Worm (Caenorhabditis elegans) whole organism, L4 larva: Measurements from ENCODE around the gene mig-39.

Source experiments
- F49E8.2 ChIP-seq: sonication (generic microtip); optimal IDR thresholded peaks from 2 replicates; lab custom pipeline; 2016; ENCODE audit warnings: missing compliant biosample characterization, mild to moderate bottlenecking, missing genetic modification characterization, borderline replicate concordance
- T20F7.1 ChIP-seq: fragments of 200-800 bp; sonication (Bioruptor generic); optimal IDR thresholded peaks from 2 replicates; lab custom pipeline; 2018; ENCODE audit warnings: mild to moderate bottlenecking, missing genetic modification characterization, missing compliant biosample characterization
- Y105C5A.15 ChIP-seq: fragments of 200-800 bp; sonication (Bioruptor generic); IDR thresholded peaks from 2 replicates; pipeline ENCODE4 v1.3.6; 2022; ENCODE audit warnings: missing genetic modification characterization, missing compliant biosample characterization
- Y48G9A.11 ChIP-seq: fragments of 200-800 bp; sonication (Bioruptor generic); IDR thresholded peaks from 2 replicates; pipeline ENCODE4 v1.3.6; 2022; ENCODE audit warnings: missing genetic modification reagents, missing genetic modification characterization, missing compliant biosample characterization
- ZK337.2 ChIP-seq: fragments of 200-800 bp; sonication (Bioruptor generic); IDR thresholded peaks from 2 replicates; pipeline ENCODE4 v1.3.6; 2022; ENCODE audit warnings: missing genetic modification reagents, missing genetic modification characterization, missing compliant biosample characterization
- aha-1 ChIP-seq: fragments of 150-350 bp; peaks from one replicate; lab custom pipeline; 2014; ENCODE audit warnings: missing biosample characterization, missing genetic modification characterization
- ama-1 ChIP-seq: fragments of 150-350 bp; optimal IDR thresholded peaks from 2 replicates; lab custom pipeline; 2014; ENCODE audit warnings: inconsistent platforms, mixed read lengths
- attf-4 ChIP-seq: sonication (generic microtip); optimal IDR thresholded peaks from 3 replicates; lab custom pipeline; 2017; ENCODE audit warnings: missing biosample characterization, missing genetic modification characterization
- ceh-32 ChIP-seq: sonication (generic microtip); optimal IDR thresholded peaks from 2 replicates; lab custom pipeline; 2016; ENCODE audit warnings: mild to moderate bottlenecking, missing genetic modification characterization, missing compliant biosample characterization; ENCODE audit not compliant: poor library complexity
- ceh-44 ChIP-seq: fragments of 200-800 bp; sonication (Bioruptor generic); IDR thresholded peaks from 2 replicates; pipeline ENCODE4 v1.3.6; 2022; ENCODE audit warnings: missing genetic modification reagents, missing genetic modification characterization, missing compliant biosample characterization
- ceh-82 ChIP-seq: sonication (generic microtip); optimal IDR thresholded peaks from 2 replicates; lab custom pipeline; 2017; ENCODE audit warnings: missing biosample characterization, missing genetic modification characterization
- ces-1 ChIP-seq: fragments of 150-350 bp; sonication (generic microtip); optimal IDR thresholded peaks from 4 replicates; lab custom pipeline; 2014; ENCODE audit warnings: missing biosample characterization, missing genetic modification reagents, missing genetic modification characterization
- cey-2 ChIP-seq: sonication (generic microtip); optimal IDR thresholded peaks from 3 replicates; lab custom pipeline; 2017; ENCODE audit warnings: missing genetic modification characterization, mild to moderate bottlenecking, missing compliant biosample characterization, antibody characterized with exemption, borderline replicate concordance; ENCODE audit not compliant: insufficient read depth
- ctbp-1 ChIP-seq: fragments of 200-800 bp; sonication (Bioruptor generic); IDR thresholded peaks from 2 replicates; pipeline ENCODE4 v1.3.6; 2022; ENCODE audit warnings: missing genetic modification reagents, missing genetic modification characterization, missing compliant biosample characterization
- daf-12 ChIP-seq: fragments of 150-350 bp; optimal IDR thresholded peaks from 2 replicates; lab custom pipeline; 2014; ENCODE audit warnings: missing biosample characterization, missing genetic modification reagents, missing genetic modification characterization
- daf-16 ChIP-seq, 3 experiments: sonication (generic microtip); optimal IDR thresholded peaks; 2 replicates each; lab custom pipeline; 2016 to 2017; ENCODE audit warnings: missing genetic modification characterization in 3 of 3, missing genetic modification reagents in 3 of 3, mild to moderate bottlenecking in 2 of 3, missing compliant biosample characterization in 2 of 3, missing biosample characterization in 1 of 3, moderate library complexity in 1 of 3
- dmd-6 ChIP-seq: fragments of 200-800 bp; sonication (Bioruptor generic); IDR thresholded peaks from 2 replicates; pipeline ENCODE4 v1.3.6; 2022; ENCODE audit warnings: missing genetic modification reagents, missing genetic modification characterization, missing compliant biosample characterization
- dmd-8 ChIP-seq: fragments of 200-800 bp; sonication (Bioruptor generic); IDR thresholded peaks from 2 replicates; pipeline ENCODE4 v1.3.6; 2022; ENCODE audit warnings: missing genetic modification characterization, missing compliant biosample characterization
- dpl-1 ChIP-seq: fragments of 150-350 bp; optimal IDR thresholded peaks from 2 replicates; lab custom pipeline; 2014; ENCODE audit warnings: missing biosample characterization, missing genetic modification reagents, missing genetic modification characterization
- egl-43 ChIP-seq: fragments of 200-800 bp; sonication (Bioruptor generic); IDR thresholded peaks from 2 replicates; pipeline ENCODE4 v1.3.6; 2022; ENCODE audit warnings: missing genetic modification reagents, missing genetic modification characterization, missing compliant biosample characterization
- fkh-10 ChIP-seq: fragments of 150-350 bp; optimal IDR thresholded peaks from 2 replicates; lab custom pipeline; 2014; ENCODE audit warnings: missing biosample characterization, missing genetic modification reagents, missing genetic modification characterization
- fos-1 ChIP-seq: fragments of 150-350 bp; optimal IDR thresholded peaks from 2 replicates; lab custom pipeline; 2014; ENCODE audit warnings: missing biosample characterization, missing genetic modification characterization
- hmg-1.1 ChIP-seq: fragments of 200-800 bp; sonication (Bioruptor generic); IDR thresholded peaks from 2 replicates; pipeline ENCODE4 v1.3.6; 2022; ENCODE audit warnings: missing genetic modification reagents, missing genetic modification characterization, missing compliant biosample characterization
- jun-1 ChIP-seq: fragments of 150-350 bp; optimal IDR thresholded peaks from 2 replicates; lab custom pipeline; 2014; ENCODE audit warnings: missing biosample characterization, missing genetic modification reagents, missing genetic modification characterization
- lin-29 ChIP-seq: fragments of 200-800 bp; sonication (Bioruptor generic); IDR thresholded peaks from 2 replicates; pipeline ENCODE4 v1.3.6; 2022; ENCODE audit warnings: missing genetic modification reagents, missing genetic modification characterization, missing compliant biosample characterization
- lir-3 ChIP-seq: sonication (generic microtip); optimal IDR thresholded peaks from 2 replicates; lab custom pipeline; 2016; ENCODE audit warnings: mild to moderate bottlenecking, missing genetic modification characterization, missing compliant biosample characterization
- mdl-1 ChIP-seq, 2 experiments: fragments of 150-350 bp in 1 of 2; sonication (generic microtip) in 1 of 2; optimal IDR thresholded peaks; 2 replicates each; lab custom pipeline; 2014 to 2017; ENCODE audit warnings: missing biosample characterization in 2 of 2, missing genetic modification characterization in 2 of 2
- mes-2 ChIP-seq: sonication (generic microtip); optimal IDR thresholded peaks from 2 replicates; lab custom pipeline; 2016; ENCODE audit warnings: missing genotype, mild to moderate bottlenecking, missing genetic modification characterization, missing compliant biosample characterization; ENCODE audit not compliant: poor library complexity, severe bottlenecking
- mxl-2 ChIP-seq: fragments of 200-800 bp; sonication (Bioruptor generic); conservative IDR thresholded peaks from 2 replicates; pipeline ENCODE4 v1.3.6; 2022; ENCODE audit warnings: missing genetic modification reagents, missing genetic modification characterization, missing compliant biosample characterization
- nhr-102 ChIP-seq: sonication (generic microtip); optimal IDR thresholded peaks from 2 replicates; lab custom pipeline; 2016; ENCODE audit warnings: mild to moderate bottlenecking, missing genetic modification characterization, moderate library complexity, missing compliant biosample characterization
- nhr-25 ChIP-seq: sonication (generic microtip); optimal IDR thresholded peaks from 2 replicates; lab custom pipeline; 2017; ENCODE audit warnings: missing genetic modification characterization, mild to moderate bottlenecking, missing compliant biosample characterization, antibody characterized with exemption, moderate library complexity, borderline replicate concordance; ENCODE audit not compliant: insufficient read depth
- nhr-42 ChIP-seq: fragments of 200-800 bp; sonication (Bioruptor generic); IDR thresholded peaks from 2 replicates; pipeline ENCODE4 v1.3.6; 2022; ENCODE audit warnings: missing genetic modification characterization, missing compliant biosample characterization
- nhr-48 ChIP-seq: sonication (generic microtip); optimal IDR thresholded peaks from 2 replicates; lab custom pipeline; 2016; ENCODE audit warnings: mild to moderate bottlenecking, missing genetic modification characterization, missing compliant biosample characterization
- pha-4 ChIP-seq, 2 experiments: fragments of 150-350 bp in 1 of 2; fragments of 200-800 bp in 1 of 2; sonication (Bioruptor generic) in 1 of 2; IDR thresholded peaks in 1 of 2; optimal IDR thresholded peaks in 1 of 2; 2 replicates each; pipeline versions ENCODE4 v1.3.6 to Lab custom; 2014 to 2022; ENCODE audit warnings: missing genetic modification characterization in 2 of 2, missing genetic modification reagents in 2 of 2, missing biosample characterization in 1 of 2, missing compliant biosample characterization in 1 of 2
- php-3 ChIP-seq: fragments of 200-800 bp; sonication (Bioruptor generic); IDR thresholded peaks from 2 replicates; pipeline ENCODE4 v1.3.6; 2022; ENCODE audit warnings: missing genetic modification reagents, missing genetic modification characterization, missing compliant biosample characterization
- saeg-2 ChIP-seq: fragments of 200-800 bp; sonication (Bioruptor generic); IDR thresholded peaks from 2 replicates; pipeline ENCODE4 v1.3.6; 2022; ENCODE audit warnings: missing genetic modification reagents, missing genetic modification characterization, missing compliant biosample characterization
- sdz-12 ChIP-seq: fragments of 200-800 bp; sonication (Bioruptor generic); optimal IDR thresholded peaks from 2 replicates; lab custom pipeline; 2018; ENCODE audit warnings: mild to moderate bottlenecking, missing genetic modification characterization, missing compliant biosample characterization
- set-16 ChIP-seq: fragments of 200-800 bp; sonication (Bioruptor generic); IDR thresholded peaks from 2 replicates; pipeline ENCODE4 v1.3.6; 2022; ENCODE audit warnings: missing genetic modification reagents, missing genetic modification characterization, missing compliant biosample characterization
- skn-1 ChIP-seq: fragments of 150-350 bp; optimal IDR thresholded peaks from 2 replicates; lab custom pipeline; 2014; ENCODE audit warnings: missing biosample characterization, missing genetic modification characterization
- snpc-1.2 ChIP-seq: fragments of 200-800 bp; sonication (Bioruptor generic); IDR thresholded peaks from 2 replicates; pipeline ENCODE4 v1.3.6; 2022; ENCODE audit warnings: missing genetic modification reagents, missing genetic modification characterization, missing compliant biosample characterization
- tra-1 ChIP-seq: fragments of 200-800 bp; sonication (Bioruptor generic); IDR thresholded peaks from 2 replicates; pipeline ENCODE4 v1.3.6; 2022; ENCODE audit warnings: missing genetic modification reagents, missing genetic modification characterization, missing compliant biosample characterization
- unc-39 ChIP-seq: sonication (generic microtip); optimal IDR thresholded peaks from 2 replicates; lab custom pipeline; 2017; ENCODE audit warnings: missing biosample characterization, missing genetic modification characterization
- zag-1 ChIP-seq: fragments of 150-350 bp; optimal IDR thresholded peaks from 2 replicates; lab custom pipeline; 2014; ENCODE audit warnings: missing biosample characterization, missing genetic modification characterization
- zfp-2 ChIP-seq: sonication (generic microtip); optimal IDR thresholded peaks from 2 replicates; lab custom pipeline; 2016; ENCODE audit warnings: mild to moderate bottlenecking, missing genetic modification characterization, missing compliant biosample characterization

Gene mig-39

ce11 chrIII:8417192-8417967 lies 49.5 kb upstream of the mig-39 start (continued):
- TF ChIP-seq tra-1 (GFP tag; lab: Robert Waterston, UW) (no peak), sdz-12 (no peak), nhr-25 (tag; lab: Kevin White, UChicago) (peak; percentile 77), snpc-1.2 (no peak), ces-1 (GFP tag; lab: Kevin White, UChicago) (peak; percentile 26), dmd-8 (no peak), egl-43 (GFP tag; lab: Robert Waterston, UW) (peak; percentile 61; the same call in 1 of the 2 replicates), fos-1 (no peak)

ce11 chrIII:8417968-8418267 lies 48.9 kb upstream of the mig-39 start, which contains the start of gene sor-1:
sor-1 (plus strand) TSS chrIII:8418168.
- TF ChIP-seq ceh-44 (GFP tag; lab: Robert Waterston, UW), result no peak
- no peak for TF ChIP-seq nhr-42 (GFP tag; lab: Robert Waterston, UW)
- TF ChIP-seq dpl-1 (GFP tag; lab: Kevin White, UChicago), result no peak
- TF ChIP-seq php-3 (GFP tag; lab: Robert Waterston, UW), result no peak
- no peak for TF ChIP-seq aha-1 (tag; lab: Kevin White, UChicago)
- TF ChIP-seq attf-4 (tag; lab: Kevin White, UChicago), result no peak
- TF ChIP-seq Y105C5A.15 (GFP tag; lab: Robert Waterston, UW), result no peak
- TF ChIP-seq zag-1 (tag; lab: Kevin White, UChicago), result no peak
- no peak for TF ChIP-seq set-16 (GFP tag; lab: Robert Waterston, UW)
- no peak for TF ChIP-seq Y48G9A.11 (GFP tag; lab: Robert Waterston, UW)
- no peak for TF ChIP-seq mes-2 (tag; lab: Kevin White, UChicago)
- TF ChIP-seq dmd-8, result no peak
- TF ChIP-seq ceh-82 (tag; lab: Kevin White, UChicago), result no peak
- no peak for TF ChIP-seq lir-3
- no peak for TF ChIP-seq unc-39
- no peak for TF ChIP-seq zfp-2 (tag; lab: Kevin White, UChicago)

- TF ChIP-seq jun-1 (tag; lab: Kevin White, UChicago), result peak; percentile 72
- no peak for TF ChIP-seq ZK337.2
- no peak for TF ChIP-seq lin-29
- peak in 1 of 2 experiments; percentile 61 for TF ChIP-seq mdl-1 (tag; optimal IDR thresholded peaks at IDR 0.05; lab: Kevin White, UChicago)
- no peak for TF ChIP-seq skn-1
- peak; percentile 68 for TF ChIP-seq dmd-6 (GFP tag; lab: Robert Waterston, UW)
- TF ChIP-seq ama-1, result no peak
- TF ChIP-seq attf-4 (tag; lab: Kevin White, UChicago), result no peak
- TF ChIP-seq hmg-1.1 (GFP tag; lab: Robert Waterston, UW), result peak; percentile 71; the same call in 1 of the 2 replicates
- peak; percentile 82 for TF ChIP-seq T20F7.1 (GFP tag; lab: Kevin White, UChicago)
- no peak for TF ChIP-seq ceh-32 (tag; lab: Kevin White, UChicago)
- TF ChIP-seq nhr-48 (tag; lab: Kevin White, UChicago), result no peak
- no peak for TF ChIP-seq ceh-44 (GFP tag; lab: Robert Waterston, UW)
- peak; percentile 58 for TF ChIP-seq pha-4 (GFP tag; IDR thresholded peaks at IDR 0.05; lab: Robert Waterston, UW)
- TF ChIP-seq pha-4 (tag; optimal IDR thresholded peaks at IDR 0.05; lab: Kevin White, UChicago), result no peak
- TF ChIP-seq unc-39, result no peak
- TF ChIP-seq fkh-10 (GFP tag; lab: Kevin White, UChicago), result no peak
- no peak for TF ChIP-seq ces-1 (GFP tag; lab: Kevin White, UChicago)
- TF ChIP-seq saeg-2 (GFP tag; lab: Robert Waterston, UW), result no peak
- no peak for TF ChIP-seq mxl-2 (GFP tag; lab: Robert Waterston, UW)
- peak; percentile 66 for TF ChIP-seq nhr-102 (tag; lab: Kevin White, UChicago)
- TF ChIP-seq Y105C5A.15 (GFP tag; lab: Robert Waterston, UW), result no peak
- no peak for TF ChIP-seq sdz-12
- peak; percentile 76 for TF ChIP-seq egl-43 (GFP tag; lab: Robert Waterston, UW)
- TF ChIP-seq daf-16 (GFP tag; optimal IDR thresholded peaks at IDR 0.05; lab: Kevin White, UChicago), result peak in 1 of 2 experiments; percentile 66
- TF ChIP-seq daf-16 (tag; optimal IDR thresholded peaks at IDR 0.05; lab: Kevin White, UChicago), result peak; percentile 90
- TF ChIP-seq cey-2 (tag; lab: Kevin White, UChicago), result no peak
- no peak for TF ChIP-seq daf-12 (tag; lab: Kevin White, UChicago)
- TF ChIP-seq ctbp-1, result no peak
- no peak for TF ChIP-seq F49E8.2 (tag; lab: Kevin White, UChicago)
- peak; percentile 42; the same call in 1 of the 2 replicates for TF ChIP-seq set-16 (GFP tag; lab: Robert Waterston, UW)
These were observed 41.8 kb upstream of the mig-39 start for ce11 chrIII:8425076-8425475.
